Worm (Caenorhabditis elegans) whole organism, late embryonic: ENCODE results near the gene pag-3.

ENCODE experiments used
- C08G9.2 ChIP-seq: sonication (generic microtip); optimal IDR thresholded peaks from 2 replicates; lab custom pipeline; 2016; ENCODE audit warnings: mild to moderate bottlenecking, missing genetic modification characterization, moderate library complexity, missing compliant biosample characterization
- C38D4.7 ChIP-seq: fragments of 200-800 bp; sonication (Bioruptor generic); optimal IDR thresholded peaks from 2 replicates; lab custom pipeline; 2018; ENCODE audit warnings: mild to moderate bottlenecking, missing genetic modification characterization, moderate library complexity, missing compliant biosample characterization
- T23F11.4 ChIP-seq: fragments of 200-800 bp; sonication (Bioruptor generic); optimal IDR thresholded peaks from 2 replicates; lab custom pipeline; 2018; ENCODE audit warnings: mild to moderate bottlenecking, missing genetic modification characterization, missing compliant biosample characterization
- Y22D7AL.16 ChIP-seq: sonication (generic microtip); optimal IDR thresholded peaks from 2 replicates; lab custom pipeline; 2016; ENCODE audit warnings: missing genetic modification characterization, missing compliant biosample characterization
- ahr-1 ChIP-seq: sonication (generic microtip); optimal IDR thresholded peaks from 2 replicates; lab custom pipeline; 2016; ENCODE audit warnings: missing genetic modification characterization, missing compliant biosample characterization
- ama-1 ChIP-seq: fragments of 150-350 bp; optimal IDR thresholded peaks from 2 replicates; lab custom pipeline; 2014
- ceh-18 ChIP-seq: sonication (generic microtip); optimal IDR thresholded peaks from 2 replicates; lab custom pipeline; 2016; ENCODE audit warnings: missing genetic modification characterization, missing compliant biosample characterization
- ceh-2 ChIP-seq: sonication (generic microtip); optimal IDR thresholded peaks from 2 replicates; lab custom pipeline; 2016; ENCODE audit warnings: missing genotype, missing genetic modification characterization, missing compliant biosample characterization
- ceh-30 ChIP-seq: fragments of 150-350 bp; optimal IDR thresholded peaks from 2 replicates; lab custom pipeline; 2014; ENCODE audit warnings: missing biosample characterization, missing genetic modification characterization
- ceh-9 ChIP-seq: sonication (generic microtip); optimal IDR thresholded peaks from 2 replicates; lab custom pipeline; 2016; ENCODE audit warnings: mild to moderate bottlenecking, missing genetic modification characterization, inconsistent platforms, missing compliant biosample characterization
- che-1 ChIP-seq: sonication (generic microtip); optimal IDR thresholded peaks from 2 replicates; lab custom pipeline; 2016; ENCODE audit warnings: mild to moderate bottlenecking, missing genetic modification characterization, missing compliant biosample characterization
- elt-2 ChIP-seq: sonication (generic microtip); optimal IDR thresholded peaks from 2 replicates; lab custom pipeline; 2016; ENCODE audit warnings: missing genetic modification reagents, missing genetic modification characterization, missing compliant biosample characterization
- lim-6 ChIP-seq: sonication (generic microtip); optimal IDR thresholded peaks from 2 replicates; lab custom pipeline; 2016; ENCODE audit warnings: missing genetic modification characterization, missing compliant biosample characterization
- lin-11 ChIP-seq: fragments of 200-800 bp; sonication (Bioruptor generic); optimal IDR thresholded peaks from 2 replicates; lab custom pipeline; 2018; ENCODE audit warnings: mild to moderate bottlenecking, missing genetic modification characterization, missing compliant biosample characterization
- madf-2 ChIP-seq: sonication (generic microtip); optimal IDR thresholded peaks from 2 replicates; lab custom pipeline; 2017; ENCODE audit warnings: missing genetic modification characterization, missing compliant biosample characterization
- nfya-1 ChIP-seq: sonication (generic microtip); optimal IDR thresholded peaks from 2 replicates; lab custom pipeline; 2017; ENCODE audit warnings: missing genetic modification characterization, mild to moderate bottlenecking, missing compliant biosample characterization, antibody characterized with exemption, moderate library complexity
- odd-2 ChIP-seq: sonication (generic microtip); optimal IDR thresholded peaks from 2 replicates; lab custom pipeline; 2017; ENCODE audit warnings: antibody characterized with exemption, mild to moderate bottlenecking, missing genetic modification characterization, missing compliant biosample characterization
- pha-2 ChIP-seq: sonication (generic microtip); optimal IDR thresholded peaks from 2 replicates; lab custom pipeline; 2017; ENCODE audit warnings: mild to moderate bottlenecking, missing genetic modification characterization, missing compliant biosample characterization
- pha-4 ChIP-seq: fragments of 150-350 bp; optimal IDR thresholded peaks from 2 replicates; lab custom pipeline; 2018; ENCODE audit warnings: missing biosample characterization, missing genetic modification reagents, missing genetic modification characterization
- pros-1 ChIP-seq: fragments of 150-350 bp; optimal IDR thresholded peaks from 2 replicates; lab custom pipeline; 2014; ENCODE audit warnings: missing biosample characterization, missing genetic modification reagents, missing genetic modification characterization
- sdc-2 ChIP-seq: sonication (generic microtip); optimal IDR thresholded peaks from 2 replicates; lab custom pipeline; 2016; ENCODE audit warnings: missing genotype, missing genetic modification characterization, missing compliant biosample characterization
- tbx-2 ChIP-seq: sonication (generic microtip); optimal IDR thresholded peaks from 2 replicates; lab custom pipeline; 2016; ENCODE audit warnings: missing genetic modification characterization, missing compliant biosample characterization
- tbx-7 ChIP-seq: sonication (generic microtip); optimal IDR thresholded peaks from 2 replicates; lab custom pipeline; 2016; ENCODE audit warnings: missing genotype, missing genetic modification characterization, missing compliant biosample characterization
- ttx-3 ChIP-seq: sonication (generic microtip); optimal IDR thresholded peaks from 2 replicates; lab custom pipeline; 2016; ENCODE audit warnings: missing genetic modification reagents, missing genetic modification characterization, missing compliant biosample characterization
- unc-3 ChIP-seq, 2 experiments: fragments of 200-800 bp in 1 of 2; sonication (Bioruptor generic) in 1 of 2; sonication (generic microtip) in 1 of 2; conservative IDR thresholded peaks in 1 of 2; optimal IDR thresholded peaks in 1 of 2; 2 replicates each; pipeline versions ENCODE4 v1.3.6 to Lab custom; 2016 to 2022; ENCODE audit warnings: missing compliant biosample characterization in 2 of 2, missing genetic modification characterization in 2 of 2, missing genetic modification reagents in 1 of 2
- zip-5 ChIP-seq: sonication (generic microtip); optimal IDR thresholded peaks from 2 replicates; lab custom pipeline; 2016; ENCODE audit warnings: missing genetic modification characterization, missing compliant biosample characterization
- ztf-16 ChIP-seq: sonication (generic microtip); optimal IDR thresholded peaks from 2 replicates; lab custom pipeline; 2017; ENCODE audit warnings: missing genetic modification characterization, missing compliant biosample characterization

Gene pag-3

DNA sequence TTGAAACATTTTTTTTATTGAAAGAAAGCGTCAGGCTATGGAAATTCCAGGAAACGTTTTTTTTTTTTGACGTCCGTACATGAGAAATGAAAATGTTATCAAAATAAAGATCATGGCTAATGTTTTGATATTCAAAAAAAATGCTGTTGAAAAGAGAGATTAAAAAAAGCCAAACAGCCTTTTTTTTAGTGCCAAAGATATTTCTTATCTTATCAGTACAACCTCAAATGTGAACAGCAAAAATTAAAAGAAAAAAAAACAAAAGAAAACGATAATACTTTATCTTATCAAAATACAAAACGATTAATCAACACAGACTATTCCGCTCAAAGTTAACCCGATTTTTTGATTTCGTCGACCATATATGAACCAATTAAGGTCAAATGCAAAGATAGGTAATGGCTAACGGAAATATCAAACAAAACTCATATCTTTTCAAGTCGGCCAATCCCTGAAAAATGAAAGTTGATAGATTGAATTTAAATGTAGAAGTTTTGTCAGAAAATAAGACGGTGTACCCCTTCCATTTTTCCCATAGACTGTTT lies 47.1 kb downstream of the pag-3 start:
- TF ChIP-seq elt-2 (tag; lab: Kevin White, UChicago) (peak; percentile 68), sdc-2 (no peak), pros-1 (no peak)

DNA sequence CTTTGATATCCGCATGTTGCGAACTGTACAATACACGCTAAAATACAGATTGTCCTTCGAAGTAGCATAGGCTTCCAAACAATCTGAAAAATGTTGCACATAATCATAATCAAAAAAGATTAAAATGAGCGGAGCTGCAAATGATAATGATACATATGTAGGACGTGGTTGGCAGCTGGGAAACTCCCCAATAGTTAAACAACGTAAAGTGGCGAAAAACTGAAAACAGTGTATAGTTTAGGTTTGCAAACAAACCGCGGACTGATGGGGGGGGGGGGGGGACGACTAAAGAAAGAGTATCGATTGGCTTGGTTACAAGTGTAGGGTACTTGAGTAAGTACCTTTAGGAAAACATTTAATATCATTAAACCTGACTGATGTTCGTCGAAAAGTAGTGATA lies 49.3 kb downstream of the pag-3 start, which contains the start of gene hex-5:
TSS of gene hex-5 (minus strand) at position 101 of the 400 bp plus-strand sequence.
- TF ChIP-seq pha-4 (tag; lab: Kevin White, UChicago), result no peak
- no peak for TF ChIP-seq nfya-1 (tag; lab: Kevin White, UChicago)
- no peak for TF ChIP-seq ceh-30
- no peak for TF ChIP-seq pros-1
- no peak for TF ChIP-seq ztf-16 (tag; lab: Kevin White, UChicago)
- TF ChIP-seq ceh-18 (tag; lab: Kevin White, UChicago), result no peak
- no peak for TF ChIP-seq T23F11.4 (GFP tag; lab: Kevin White, UChicago)
- TF ChIP-seq ahr-1 (tag; lab: Kevin White, UChicago), result no peak
- TF ChIP-seq C08G9.2 (tag; lab: Kevin White, UChicago), result no peak
- TF ChIP-seq tbx-2, result no peak
- no peak for TF ChIP-seq odd-2

DNA sequence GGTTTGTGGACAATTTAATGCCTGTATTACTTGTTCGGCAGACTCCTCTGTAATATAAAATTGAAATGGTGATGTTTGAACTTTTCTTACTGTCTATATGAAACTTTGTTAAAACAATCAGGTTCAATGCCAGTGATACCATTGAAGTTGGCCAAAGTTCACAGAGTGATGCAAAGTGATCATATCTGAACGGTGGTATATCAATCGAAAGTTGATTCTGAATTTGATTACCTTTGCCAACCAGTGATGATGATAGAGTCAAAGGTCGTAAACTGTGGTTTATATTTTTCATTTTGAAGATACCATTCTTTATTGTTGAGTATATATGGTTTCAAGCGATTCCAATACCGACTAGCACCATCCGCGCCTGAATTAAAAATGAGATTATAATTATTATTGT lies 51.0 kb downstream of the pag-3 start:
- TF ChIP-seq madf-2 (tag; lab: Kevin White, UChicago) (no peak), Y22D7AL.16 (tag; lab: Kevin White, UChicago) (no peak), pha-2 (tag; lab: Kevin White, UChicago) (no peak), C08G9.2 (tag; lab: Kevin White, UChicago) (no peak), lim-6 (tag; lab: Kevin White, UChicago) (no peak), tbx-7 (tag; lab: Kevin White, UChicago) (no peak), lin-11 (tag; lab: Kevin White, UChicago) (no peak), che-1 (tag; lab: Kevin White, UChicago) (no peak), ztf-16 (tag; lab: Kevin White, UChicago) (no peak), ceh-9 (no peak), C38D4.7 (no peak), ttx-3 (no peak), ceh-2 (tag; lab: Kevin White, UChicago) (no peak), ama-1 (lab: Kevin White, UChicago) (no peak), unc-3 (GFP tag; conservative IDR thresholded peaks at IDR 0.05; lab: Robert Waterston, UW) (no peak), unc-3 (tag; optimal IDR thresholded peaks at IDR 0.05; lab: Kevin White, UChicago) (no peak), zip-5 (tag; lab: Kevin White, UChicago) (no peak)
